Fruit fly (Drosophila melanogaster): Measurements from ENCODE around the gene CG14323.

The CG14323 gene

DNA sequence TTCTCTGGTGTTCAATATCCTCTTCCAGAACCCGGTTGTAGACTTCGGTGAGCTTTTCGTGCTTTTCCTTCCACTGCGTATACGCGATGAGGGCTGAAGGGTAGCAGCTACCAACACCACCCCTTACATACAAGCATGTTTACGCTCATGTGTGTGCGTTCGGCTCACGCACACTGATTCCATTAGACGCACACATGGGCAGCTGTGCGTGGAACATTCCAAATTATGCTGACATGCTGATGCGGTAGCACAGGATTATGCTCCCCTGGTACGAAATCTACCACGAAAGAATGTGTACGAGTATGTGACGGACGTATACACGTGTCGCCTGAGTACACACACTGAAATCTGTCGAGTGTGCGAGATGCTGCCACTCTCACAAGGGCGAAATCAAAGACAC lies 18.2 kb downstream of the CG14323 start:
- TF ChIP-seq CG11617 (GFP tag; optimal IDR thresholded peaks at IDR 0.05) (no peak), CG7045 (GFP tag; optimal IDR thresholded peaks at IDR 0.05) (no peak), tj (GFP tag; optimal IDR thresholded peaks at IDR 0.05) (peak; percentile 6), Mnt (GFP tag; optimal IDR thresholded peaks at IDR 0.05) (peak; percentile 59)

DNA sequence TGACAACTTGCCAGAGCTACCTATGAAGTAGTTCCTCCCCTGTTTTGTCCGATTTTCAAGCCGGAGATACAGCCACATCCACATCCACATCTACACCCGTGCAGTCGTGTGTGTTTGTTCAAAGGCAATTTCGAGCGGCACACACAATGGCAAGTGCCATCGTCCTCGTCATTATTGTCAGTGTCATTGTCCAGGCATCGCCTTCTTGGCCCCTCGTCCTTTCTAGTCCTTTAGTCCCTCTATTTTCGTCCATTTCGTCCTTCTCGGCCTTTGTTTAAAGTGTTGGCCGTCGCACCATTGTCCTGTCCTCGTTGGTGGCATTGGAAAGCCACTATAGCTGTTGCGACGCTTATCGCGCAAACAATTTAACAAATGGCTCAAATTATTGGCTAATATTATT lies 18.9 kb downstream of the CG14323 start:
- no peak for TF ChIP-seq Crg-1 (GFP tag; optimal IDR thresholded peaks at IDR 0.05)
- TF ChIP-seq CG7101 (tag; optimal IDR thresholded peaks at IDR 0.05) = no peak
- no peak for TF ChIP-seq kay (GFP tag; ENCODE audit: borderline replicate concordance)
- no peak for TF ChIP-seq CG33017 (tag; optimal IDR thresholded peaks at IDR 0.05)
- no peak for TF ChIP-seq toe (GFP tag; optimal IDR thresholded peaks at IDR 0.05)
- TF ChIP-seq CG12768 (GFP tag; optimal IDR thresholded peaks at IDR 0.05) = no peak
- no peak for TF ChIP-seq CG7045 (GFP tag; optimal IDR thresholded peaks at IDR 0.05)
- no peak for TF ChIP-seq Mnt (GFP tag; optimal IDR thresholded peaks at IDR 0.05)
- TF ChIP-seq cic (GFP tag; optimal IDR thresholded peaks at IDR 0.05) = no peak
- TF ChIP-seq CG1620 (GFP tag; optimal IDR thresholded peaks at IDR 0.05) = no peak
- no peak for TF ChIP-seq CG11617 (GFP tag; optimal IDR thresholded peaks at IDR 0.05)
- TF ChIP-seq CG14711 (tag; optimal IDR thresholded peaks at IDR 0.05) = no peak
- no peak for TF ChIP-seq bab1 (GFP tag; optimal IDR thresholded peaks at IDR 0.05)
- TF ChIP-seq ovo (GFP tag; optimal IDR thresholded peaks at IDR 0.05) = no peak
- no peak for TF ChIP-seq Clk (GFP tag; optimal IDR thresholded peaks at IDR 0.05)
- TF ChIP-seq tj (GFP tag; optimal IDR thresholded peaks at IDR 0.05) = no peak
- no peak for TF ChIP-seq cnc (optimal IDR thresholded peaks at IDR 0.05)

DNA sequence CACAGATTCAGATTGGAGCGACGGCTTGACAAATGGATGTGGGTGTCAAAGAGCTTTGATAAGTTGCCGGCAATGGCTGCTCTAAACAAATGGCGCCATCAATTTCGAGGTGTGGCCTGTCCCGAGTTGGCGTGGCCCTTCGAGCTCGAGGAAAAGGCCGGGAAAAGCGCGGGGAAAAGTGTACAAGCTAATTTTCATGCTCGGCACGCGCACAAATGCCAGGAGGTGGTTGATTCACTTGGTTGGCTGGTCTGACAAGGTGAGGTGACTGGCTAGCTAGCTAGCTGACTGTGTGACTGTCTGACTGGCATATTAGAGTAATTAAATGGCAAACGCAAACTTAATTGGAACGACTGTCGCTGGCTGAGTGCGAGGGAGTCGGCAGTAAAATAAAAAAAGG lies 20.0 kb downstream of the CG14323 start:
- TF ChIP-seq cic (GFP tag; optimal IDR thresholded peaks at IDR 0.05) (no peak), kay (GFP tag; ENCODE audit: borderline replicate concordance) (no peak), bab1 (GFP tag; optimal IDR thresholded peaks at IDR 0.05) (no peak), cnc (optimal IDR thresholded peaks at IDR 0.05) (no peak), CG1620 (GFP tag; optimal IDR thresholded peaks at IDR 0.05) (no peak), pad (GFP tag; optimal IDR thresholded peaks at IDR 0.05) (no peak), CG12768 (GFP tag; optimal IDR thresholded peaks at IDR 0.05) (no peak), ovo (GFP tag; optimal IDR thresholded peaks at IDR 0.05) (no peak), CG14711 (tag; optimal IDR thresholded peaks at IDR 0.05) (no peak), Clk (GFP tag; optimal IDR thresholded peaks at IDR 0.05) (no peak), CG7101 (tag; optimal IDR thresholded peaks at IDR 0.05) (no peak), tj (GFP tag; optimal IDR thresholded peaks at IDR 0.05) (no peak), toe (GFP tag; optimal IDR thresholded peaks at IDR 0.05) (no peak), CG33017 (tag; optimal IDR thresholded peaks at IDR 0.05) (no peak), CG7045 (GFP tag; optimal IDR thresholded peaks at IDR 0.05) (no peak), CG5204 (GFP tag; optimal IDR thresholded peaks at IDR 0.05) (no peak), CG11617 (GFP tag; optimal IDR thresholded peaks at IDR 0.05) (no peak), Mnt (GFP tag; optimal IDR thresholded peaks at IDR 0.05) (no peak), Hr96 (GFP tag; optimal IDR thresholded peaks at IDR 0.05) (no peak), Crg-1 (GFP tag; optimal IDR thresholded peaks at IDR 0.05) (no peak)

DNA sequence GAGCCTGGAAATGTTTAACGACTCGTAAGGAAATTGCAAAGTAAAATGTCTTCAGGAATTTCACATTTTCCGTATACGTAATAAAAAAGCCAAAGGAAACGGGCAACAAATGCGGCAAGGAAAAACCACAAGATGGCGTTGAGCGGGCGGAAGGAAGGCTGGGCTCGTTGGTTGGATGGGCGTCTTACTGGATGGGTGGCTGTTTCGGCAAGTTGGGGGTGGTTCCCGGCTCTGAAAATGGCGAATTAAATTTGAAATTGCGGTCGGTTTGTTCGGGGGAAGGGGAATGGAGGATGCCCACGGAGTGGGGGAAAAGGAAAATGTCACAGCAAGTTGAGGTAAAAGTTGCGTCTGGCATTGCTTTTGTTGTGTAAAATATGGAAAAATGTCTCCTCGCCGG lies 22.2 kb downstream of the CG14323 start:
- TF ChIP-seq Hr96 (GFP tag; optimal IDR thresholded peaks at IDR 0.05) = no peak
- TF ChIP-seq toe (GFP tag; optimal IDR thresholded peaks at IDR 0.05) = no peak
- no peak for TF ChIP-seq ovo (GFP tag; optimal IDR thresholded peaks at IDR 0.05)

DNA sequence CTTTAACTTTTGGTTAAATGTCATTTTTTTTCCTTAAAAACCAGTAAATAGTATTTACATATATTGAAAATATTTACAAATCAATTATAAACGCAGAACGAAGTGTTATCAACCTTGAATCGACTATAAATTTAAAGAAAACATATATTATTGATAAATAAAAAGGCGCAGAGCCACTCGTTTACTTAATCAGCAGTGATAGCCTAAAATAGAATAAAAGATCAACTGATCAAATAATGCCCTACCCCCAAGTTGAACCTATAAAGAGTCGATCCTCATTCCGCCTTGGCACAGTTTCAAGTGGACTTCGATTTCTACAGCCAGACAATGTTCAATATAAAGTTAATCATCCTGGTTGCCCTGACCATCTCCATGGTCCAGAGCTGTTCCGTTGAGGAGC lies 25.7 kb downstream of the CG14323 start, which contains the start of gene CG7606:
CG7606 (plus strand) TSS at position 301 of the 400 bp plus-strand sequence.
- TF ChIP-seq CG12768 (GFP tag; optimal IDR thresholded peaks at IDR 0.05) (no peak), ovo (GFP tag; optimal IDR thresholded peaks at IDR 0.05) (no peak), CG5204 (GFP tag; optimal IDR thresholded peaks at IDR 0.05) (no peak), cnc (optimal IDR thresholded peaks at IDR 0.05) (no peak), CG1620 (GFP tag; optimal IDR thresholded peaks at IDR 0.05) (no peak), Clk (GFP tag; optimal IDR thresholded peaks at IDR 0.05) (no peak), bab1 (GFP tag; optimal IDR thresholded peaks at IDR 0.05) (no peak), Hr96 (GFP tag; optimal IDR thresholded peaks at IDR 0.05) (no peak), tj (GFP tag; optimal IDR thresholded peaks at IDR 0.05) (no peak)

DNA sequence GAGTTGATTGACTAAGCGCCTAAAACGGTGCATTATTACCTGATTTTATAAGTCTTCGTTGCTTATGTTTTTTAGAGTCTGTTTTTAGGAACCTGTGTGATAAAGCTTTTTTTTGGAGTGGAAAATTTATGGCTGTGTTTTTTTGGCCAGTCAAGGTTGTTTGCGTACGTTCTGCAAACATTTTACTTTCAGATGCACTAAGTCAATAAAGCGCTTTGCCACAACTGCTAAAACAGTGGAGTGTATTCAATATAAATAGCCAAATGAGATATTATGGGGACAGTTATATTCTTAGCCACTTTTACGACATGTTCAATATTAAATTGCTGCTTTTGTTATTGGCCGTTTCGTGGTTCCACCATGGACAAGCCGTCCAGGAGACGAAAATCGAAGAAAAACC lies 26.8 kb downstream of the CG14323 start, which contains the start of gene Sgs5:
Sgs5 (plus strand) TSS at position 279 of the 400 bp plus-strand sequence.
- TF ChIP-seq tj (GFP tag; optimal IDR thresholded peaks at IDR 0.05) = no peak
- TF ChIP-seq Hr96 (GFP tag; optimal IDR thresholded peaks at IDR 0.05) = no peak
- TF ChIP-seq Crg-1 (GFP tag; optimal IDR thresholded peaks at IDR 0.05) = no peak
- no peak for TF ChIP-seq toe (GFP tag; optimal IDR thresholded peaks at IDR 0.05)
- no peak for TF ChIP-seq CG5204 (GFP tag; optimal IDR thresholded peaks at IDR 0.05)
- no peak for TF ChIP-seq CG33017 (tag; optimal IDR thresholded peaks at IDR 0.05)
- TF ChIP-seq CG1620 (GFP tag; optimal IDR thresholded peaks at IDR 0.05) = no peak
- no peak for TF ChIP-seq CG7045 (GFP tag; optimal IDR thresholded peaks at IDR 0.05)
- TF ChIP-seq pad (GFP tag; optimal IDR thresholded peaks at IDR 0.05) = no peak
- TF ChIP-seq CG7101 (tag; optimal IDR thresholded peaks at IDR 0.05) = no peak
- no peak for TF ChIP-seq CG11617 (GFP tag; optimal IDR thresholded peaks at IDR 0.05)
- no peak for TF ChIP-seq ovo (GFP tag; optimal IDR thresholded peaks at IDR 0.05)

DNA sequence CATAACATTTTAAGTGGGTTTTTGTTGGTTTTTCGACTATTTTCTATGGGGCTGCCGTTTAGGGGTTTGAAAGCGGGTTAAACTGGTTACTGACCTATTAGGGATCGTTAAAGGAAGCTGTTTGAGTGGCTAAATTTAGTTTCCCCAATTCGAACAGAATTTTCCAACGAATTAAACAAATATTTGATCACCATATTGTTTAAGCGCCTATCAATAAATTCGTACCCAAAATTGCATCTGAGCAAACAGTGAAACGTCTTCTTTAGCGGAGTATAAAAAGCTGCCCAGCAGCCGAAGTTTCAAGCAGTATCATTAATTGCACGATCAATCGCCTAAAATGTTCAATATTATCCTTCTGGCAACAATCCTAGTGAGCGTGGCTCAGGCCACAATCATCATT lies 27.8 kb downstream of the CG14323 start, which contains the start of gene Sgs5bis:
Sgs5bis (plus strand) TSS at position 301 of the 400 bp plus-strand sequence.
- TF ChIP-seq pad (GFP tag; optimal IDR thresholded peaks at IDR 0.05) (no peak), CG7101 (tag; optimal IDR thresholded peaks at IDR 0.05) (no peak), CG33017 (tag; optimal IDR thresholded peaks at IDR 0.05) (no peak), Crg-1 (GFP tag; optimal IDR thresholded peaks at IDR 0.05) (no peak), bab1 (GFP tag; optimal IDR thresholded peaks at IDR 0.05) (no peak), CG12768 (GFP tag; optimal IDR thresholded peaks at IDR 0.05) (no peak), CG5204 (GFP tag; optimal IDR thresholded peaks at IDR 0.05) (no peak), cnc (optimal IDR thresholded peaks at IDR 0.05) (no peak)

Data from whole organism, adult.